Worm (Caenorhabditis elegans) whole organism, L4/young adult: ENCODE measurements around the gene F46G11.2.

Source experiments
- W03F9.2 ChIP-seq: fragments of 150-350 bp; optimal IDR thresholded peaks from 2 replicates; lab custom pipeline; 2014; ENCODE audit warnings: missing biosample characterization, missing genetic modification characterization
- dao-5 ChIP-seq: sonication (generic microtip); optimal IDR thresholded peaks from 2 replicates; lab custom pipeline; 2016; ENCODE audit warnings: missing genotype, missing genetic modification characterization, moderate library complexity, missing compliant biosample characterization
- him-1 ChIP-seq: sonication (generic microtip); optimal IDR thresholded peaks from 2 replicates; lab custom pipeline; 2016; ENCODE audit warnings: missing genotype, missing genetic modification reagents, missing genetic modification characterization, missing compliant biosample characterization

DNA sequence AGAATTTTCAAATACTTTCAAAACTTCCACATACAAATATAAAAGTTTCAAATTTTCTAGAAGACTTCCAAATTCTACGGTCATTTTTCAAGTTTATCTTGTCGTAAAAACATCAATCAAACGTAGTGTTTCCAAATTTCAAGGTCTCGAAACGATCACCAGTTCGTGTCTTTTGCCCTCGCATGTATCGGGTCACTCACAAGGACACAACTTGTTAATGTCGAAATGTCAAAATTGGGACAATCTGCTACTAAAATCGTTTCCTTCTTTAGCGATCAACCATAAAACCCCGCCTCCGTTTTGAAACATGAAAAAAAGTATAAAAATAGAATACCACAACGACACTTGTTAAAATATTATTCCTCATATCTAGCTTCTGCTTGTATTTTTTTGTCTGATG lies 15.5 kb downstream of the F46G11.2 start:
- TF ChIP-seq W03F9.2 (no peak), him-1 (tag; lab: Kevin White, UChicago) (no peak), dao-5 (no peak)
